Worm (Caenorhabditis elegans): ENCODE results near the gene F26A10.2.

DNA sequence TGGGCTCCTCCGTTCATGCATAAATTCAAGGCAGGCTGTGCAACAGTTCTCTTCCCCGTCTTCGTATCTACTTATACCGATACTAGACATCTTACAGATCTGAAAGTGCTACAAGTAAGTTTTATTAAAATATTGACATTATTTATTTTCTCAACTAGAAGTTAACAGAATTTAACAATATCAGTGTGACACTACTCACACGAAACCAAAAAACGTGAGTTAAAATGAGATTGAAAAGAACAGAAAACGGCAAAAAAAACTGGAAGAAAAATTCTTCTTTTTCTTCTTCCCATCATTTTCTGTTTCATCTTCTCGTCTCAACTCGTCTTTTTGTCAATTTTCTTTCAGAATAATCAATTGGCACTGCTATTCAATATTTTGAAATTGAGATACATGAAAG, 11.7 kb upstream of the F26A10.2 start, which contains the start of gene F27D9.12:
- no peak for TF ChIP-seq ama-1 (optimal IDR thresholded peaks at IDR 0.05)
- no peak for TF ChIP-seq F13C5.2 (tag; optimal IDR thresholded peaks at IDR 0.05)
- TF ChIP-seq tbx-37 (GFP tag; conservative IDR thresholded peaks at IDR 0.05) = no peak
- TF ChIP-seq sea-1 (GFP tag; conservative IDR thresholded peaks at IDR 0.05) = no peak
- no peak for TF ChIP-seq ets-7 (tag; optimal IDR thresholded peaks at IDR 0.05)
- TF ChIP-seq ceh-36 (tag; optimal IDR thresholded peaks at IDR 0.05) = no peak
- TF ChIP-seq hnd-1 (tag; optimal IDR thresholded peaks at IDR 0.05) = no peak
- TF ChIP-seq hmbx-1 (tag; optimal IDR thresholded peaks at IDR 0.05) = no peak
- TF ChIP-seq pes-1 (GFP tag; IDR thresholded peaks at IDR 0.05) = no peak
- no peak for TF ChIP-seq tra-4 (tag; optimal IDR thresholded peaks at IDR 0.05)
- TF ChIP-seq tbx-11 (GFP tag; IDR thresholded peaks at IDR 0.05) = no peak
- TF ChIP-seq aly-1 (tag; optimal IDR thresholded peaks at IDR 0.05) = no peak
- TF ChIP-seq scrt-1 (GFP tag; IDR thresholded peaks at IDR 0.05) = no peak
- TF ChIP-seq hmg-4 (GFP tag; optimal IDR thresholded peaks at IDR 0.05) = no peak

Measured in whole organism, early embryonic.